Worm (Caenorhabditis elegans) whole organism, L2 larva: ENCODE data around the gene cec-5.

ENCODE experiments used
- F13H6.1 ChIP-seq: sonication (generic microtip); optimal IDR thresholded peaks from 2 replicates; lab custom pipeline; 2016; ENCODE audit warnings: missing genetic modification characterization, missing compliant biosample characterization
- R02D3.7 ChIP-seq: fragments of 150-350 bp; optimal IDR thresholded peaks from 2 replicates; lab custom pipeline; 2014; ENCODE audit warnings: missing biosample characterization, missing genetic modification characterization
- aly-2 ChIP-seq: fragments of 150-350 bp; optimal IDR thresholded peaks from 2 replicates; lab custom pipeline; 2014; ENCODE audit warnings: missing biosample characterization, missing genetic modification characterization
- blmp-1 ChIP-seq: sonication (generic microtip); optimal IDR thresholded peaks from 2 replicates; lab custom pipeline; 2017; ENCODE audit warnings: missing genetic modification characterization, mild to moderate bottlenecking, missing compliant biosample characterization, antibody characterized with exemption, moderate library complexity; ENCODE audit not compliant: insufficient read depth
- ceh-82 ChIP-seq: fragments of 150-350 bp; optimal IDR thresholded peaks from 2 replicates; lab custom pipeline; 2014; ENCODE audit warnings: missing biosample characterization, missing genetic modification characterization
- egl-27 ChIP-seq: sonication (generic microtip); optimal IDR thresholded peaks from 3 replicates; lab custom pipeline; 2017; ENCODE audit warnings: missing biosample characterization, missing genetic modification reagents, missing genetic modification characterization
- mdl-1 ChIP-seq, 2 experiments: fragments of 150-350 bp in 1 of 2; sonication (generic microtip) in 1 of 2; optimal IDR thresholded peaks; 2 replicates each; lab custom pipeline; 2017; ENCODE audit warnings: missing biosample characterization in 2 of 2, missing genetic modification characterization in 2 of 2
- nhr-11 ChIP-seq: fragments of 150-350 bp; optimal IDR thresholded peaks from 2 replicates; lab custom pipeline; 2014; ENCODE audit warnings: missing biosample characterization, missing genetic modification characterization
- nhr-237 ChIP-seq: fragments of 150-350 bp; optimal IDR thresholded peaks from 2 replicates; lab custom pipeline; 2014; ENCODE audit warnings: missing biosample characterization, missing genetic modification characterization
- skn-1 ChIP-seq: sonication (generic microtip); optimal IDR thresholded peaks from 2 replicates; lab custom pipeline; 2017; ENCODE audit warnings: missing biosample characterization, missing genetic modification characterization
- unc-55 ChIP-seq: fragments of 150-350 bp; sonication (generic microtip); optimal IDR thresholded peaks from 3 replicates; lab custom pipeline; 2014; ENCODE audit warnings: missing biosample characterization, missing genetic modification reagents, missing genetic modification characterization
- ztf-11 ChIP-seq: sonication (generic microtip); optimal IDR thresholded peaks from 2 replicates; lab custom pipeline; 2017; ENCODE audit warnings: missing biosample characterization, missing genetic modification characterization

ce11 chrIV:7575147-7575768 lies 4.7 kb downstream of the cec-5 start, which contains the start of gene cec-4:
- TF ChIP-seq nhr-237 (tag; lab: Kevin White, UChicago): no peak
- no peak for TF ChIP-seq blmp-1 (tag; lab: Kevin White, UChicago)
- no peak for TF ChIP-seq R02D3.7 (tag; lab: Kevin White, UChicago)
- no peak for TF ChIP-seq aly-2 (tag; lab: Kevin White, UChicago)
- TF ChIP-seq unc-55 (GFP tag; lab: Kevin White, UChicago): peak; percentile 14
- TF ChIP-seq skn-1 (tag; lab: Kevin White, UChicago): no peak
- TF ChIP-seq ztf-11 (tag; lab: Kevin White, UChicago): no peak
- no peak for TF ChIP-seq F13H6.1 (tag; lab: Kevin White, UChicago)
- TF ChIP-seq ceh-82 (tag; lab: Kevin White, UChicago): no peak
- no peak for TF ChIP-seq nhr-11 (tag; lab: Kevin White, UChicago)
- TF ChIP-seq egl-27: no peak
- TF ChIP-seq mdl-1 (tag; optimal IDR thresholded peaks at IDR 0.05; lab: Kevin White, UChicago): no peak
